Worm (Caenorhabditis elegans) whole organism, mixed stage, embryonic: ENCODE results near the gene Y43F8C.17.

Experiments
- M03D4.4 ChIP-seq: sonication (generic microtip); optimal IDR thresholded peaks from 2 replicates; lab custom pipeline; 2017; ENCODE audit warnings: mild to moderate bottlenecking, missing genetic modification characterization, missing compliant biosample characterization
- ceh-39 ChIP-seq: fragments of 150-350 bp; optimal IDR thresholded peaks from 2 replicates; lab custom pipeline; 2014; ENCODE audit warnings: missing biosample characterization, missing genetic modification characterization
- ceh-83 ChIP-seq: fragments of 200-800 bp; sonication (Bioruptor generic); optimal IDR thresholded peaks from 2 replicates; lab custom pipeline; 2018; ENCODE audit warnings: mild to moderate bottlenecking, missing genetic modification characterization, missing compliant biosample characterization
- ces-1 ChIP-seq: fragments of 150-350 bp; optimal IDR thresholded peaks from 2 replicates; lab custom pipeline; 2014; ENCODE audit warnings: missing biosample characterization, missing genetic modification reagents, missing genetic modification characterization
- cnd-1 ChIP-seq: fragments of 200-800 bp; sonication (Bioruptor generic); optimal IDR thresholded peaks from 2 replicates; lab custom pipeline; 2018; ENCODE audit warnings: mild to moderate bottlenecking, missing genetic modification characterization, missing compliant biosample characterization
- ham-2 ChIP-seq: fragments of 200-800 bp; sonication (Bioruptor generic); optimal IDR thresholded peaks from 2 replicates; lab custom pipeline; 2018; ENCODE audit warnings: mild to moderate bottlenecking, missing genetic modification characterization, missing compliant biosample characterization
- hlh-1 ChIP-seq: fragments of 150-350 bp; optimal IDR thresholded peaks from 2 replicates; lab custom pipeline; 2014; ENCODE audit warnings: missing biosample characterization, missing genetic modification reagents, missing genetic modification characterization
- lin-32 ChIP-seq: fragments of 200-800 bp; sonication (Bioruptor generic); optimal IDR thresholded peaks from 2 replicates; lab custom pipeline; 2018; ENCODE audit warnings: mild to moderate bottlenecking, missing genetic modification characterization, missing compliant biosample characterization
- mab-5 ChIP-seq: fragments of 150-350 bp; optimal IDR thresholded peaks from 2 replicates; lab custom pipeline; 2014; ENCODE audit warnings: missing biosample characterization, missing genetic modification characterization
- mep-1 ChIP-seq: fragments of 150-350 bp; optimal IDR thresholded peaks from 2 replicates; lab custom pipeline; 2017; ENCODE audit warnings: missing biosample characterization, missing genetic modification reagents, missing genetic modification characterization, inconsistent platforms
- mls-2 ChIP-seq: sonication (generic microtip); optimal IDR thresholded peaks from 2 replicates; lab custom pipeline; 2016; ENCODE audit warnings: mild to moderate bottlenecking, missing genetic modification characterization, moderate library complexity, missing compliant biosample characterization
- nhr-28 ChIP-seq: fragments of 150-350 bp; optimal IDR thresholded peaks from 2 replicates; lab custom pipeline; 2014; ENCODE audit warnings: missing biosample characterization, missing genetic modification characterization
- sem-2 ChIP-seq: fragments of 200-800 bp; sonication (Bioruptor generic); optimal IDR thresholded peaks from 2 replicates; lab custom pipeline; 2018; ENCODE audit warnings: mild to moderate bottlenecking, missing genetic modification characterization, missing compliant biosample characterization
- snpc-4 ChIP-seq: fragments of 150-350 bp; optimal IDR thresholded peaks from 2 replicates; lab custom pipeline; 2014; ENCODE audit warnings: missing biosample characterization, missing genetic modification characterization
- sptf-1 ChIP-seq: sonication (generic microtip); optimal IDR thresholded peaks from 2 replicates; lab custom pipeline; 2017; ENCODE audit warnings: mild to moderate bottlenecking, missing genetic modification characterization, moderate library complexity, missing compliant biosample characterization
- tbx-8 ChIP-seq: fragments of 200-800 bp; sonication (Bioruptor generic); optimal IDR thresholded peaks from 2 replicates; lab custom pipeline; 2018; ENCODE audit warnings: mild to moderate bottlenecking, missing genetic modification characterization, moderate library complexity, missing compliant biosample characterization
- unc-120 ChIP-seq: sonication (generic microtip); optimal IDR thresholded peaks from 2 replicates; lab custom pipeline; 2017; ENCODE audit warnings: missing genetic modification characterization, missing compliant biosample characterization; ENCODE audit not compliant: poor library complexity, severe bottlenecking
- unc-39 ChIP-seq: fragments of 150-350 bp; optimal IDR thresholded peaks from 2 replicates; lab custom pipeline; 2014; ENCODE audit warnings: missing biosample characterization, missing genetic modification characterization
- unc-62 ChIP-seq: fragments of 150-350 bp; optimal IDR thresholded peaks from 2 replicates; lab custom pipeline; 2014; ENCODE audit warnings: missing biosample characterization, missing genetic modification reagents, missing genetic modification characterization
- ztf-11 ChIP-seq: fragments of 150-350 bp; optimal IDR thresholded peaks from 2 replicates; lab custom pipeline; 2014; ENCODE audit warnings: missing biosample characterization, missing genetic modification characterization

The Y43F8C.17 gene

DNA sequence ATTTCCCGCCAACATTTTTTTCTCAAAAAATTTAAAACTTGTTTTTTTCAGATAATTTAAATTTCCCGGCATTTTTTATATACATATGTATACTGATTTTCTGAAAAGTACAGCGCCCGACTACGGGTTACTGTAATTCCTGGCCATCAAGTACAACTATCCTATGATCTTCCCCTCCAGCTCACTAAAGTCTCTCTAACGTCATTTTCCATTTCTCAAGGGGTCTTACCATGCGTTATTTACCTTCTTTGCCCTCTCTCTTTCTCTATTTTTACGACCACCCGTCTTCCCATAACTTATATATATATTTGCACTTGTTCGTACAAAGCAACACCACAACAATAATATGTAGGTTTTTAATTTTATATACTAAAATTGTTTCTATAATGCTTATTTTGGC is 40.3 kb downstream of the Y43F8C.17 start, which contains the start of gene W04E12.9:
W04E12.9 (plus strand) TSS at position 301 of the 400 bp plus-strand sequence.
- TF ChIP-seq mls-2 (no peak), lin-32 (GFP tag; lab: Kevin White, UChicago) (no peak), unc-120 (tag; lab: Kevin White, UChicago) (no peak), cnd-1 (tag; lab: Kevin White, UChicago) (no peak), snpc-4 (tag; lab: Kevin White, UChicago) (no peak), hlh-1 (tag; lab: Kevin White, UChicago) (no peak), ceh-83 (GFP tag; lab: Kevin White, UChicago) (no peak), ceh-39 (tag; lab: Kevin White, UChicago) (no peak), unc-39 (tag; lab: Kevin White, UChicago) (no peak), tbx-8 (GFP tag; lab: Kevin White, UChicago) (no peak), nhr-28 (tag; lab: Kevin White, UChicago) (no peak), mep-1 (tag; lab: Kevin White, UChicago) (no peak), ces-1 (GFP tag; lab: Kevin White, UChicago) (no peak), sptf-1 (no peak)

DNA sequence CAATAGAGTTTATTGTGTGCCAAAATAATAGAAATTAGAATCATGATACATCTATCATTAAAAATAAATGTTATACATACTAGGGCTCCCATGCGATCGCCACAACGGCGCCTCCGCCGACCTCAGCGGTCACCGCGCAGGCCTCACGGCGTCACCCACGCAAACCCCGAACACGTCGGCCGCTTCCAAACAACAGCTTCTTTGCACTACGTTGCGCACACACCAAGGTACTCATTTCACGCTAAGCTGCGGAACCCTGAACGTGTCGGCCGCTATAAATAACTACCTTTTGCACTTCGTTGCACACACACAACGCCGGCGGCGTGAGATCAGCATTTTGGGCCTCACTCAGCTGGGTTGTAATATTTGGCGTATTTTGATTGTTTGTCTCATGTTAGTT is 43.3 kb downstream of the Y43F8C.17 start:
- no peak for TF ChIP-seq mab-5 (tag; lab: Kevin White, UChicago)
- TF ChIP-seq unc-62, result no peak
- no peak for TF ChIP-seq mep-1 (tag; lab: Kevin White, UChicago)
- no peak for TF ChIP-seq ztf-11 (tag; lab: Kevin White, UChicago)
- TF ChIP-seq, all 35 proteins: peak for 0

DNA sequence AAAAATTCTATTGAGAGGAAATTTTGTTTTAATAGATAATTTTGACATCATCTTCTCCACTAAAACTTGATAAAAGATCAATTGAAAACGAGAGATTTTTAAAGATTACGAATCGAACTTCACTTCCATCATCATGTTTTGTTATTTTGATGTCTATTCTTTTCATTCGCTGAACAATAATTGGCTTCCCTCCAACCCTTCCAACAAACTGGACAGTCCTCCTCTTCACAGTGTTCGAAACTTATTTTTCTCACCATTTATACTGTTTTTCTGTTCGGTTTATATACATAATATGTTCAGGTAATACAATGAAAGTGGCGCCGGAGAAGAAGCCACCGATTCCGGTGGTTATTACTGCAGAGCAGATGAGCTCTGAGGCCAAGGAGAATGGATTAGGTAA is 44.8 kb downstream of the Y43F8C.17 start, which contains the start of gene M162.5:
M162.5 (plus strand) TSS at position 301 of the 400 bp plus-strand sequence.
- TF ChIP-seq unc-39 (tag; lab: Kevin White, UChicago) (no peak), M03D4.4 (tag; lab: Kevin White, UChicago) (no peak), sem-2 (GFP tag; lab: Kevin White, UChicago) (no peak), ztf-11 (tag; lab: Kevin White, UChicago) (no peak), unc-62 (no peak), mep-1 (tag; lab: Kevin White, UChicago) (no peak), mab-5 (tag; lab: Kevin White, UChicago) (no peak), snpc-4 (tag; lab: Kevin White, UChicago) (no peak), nhr-28 (tag; lab: Kevin White, UChicago) (no peak), ham-2 (GFP tag; lab: Kevin White, UChicago) (no peak)
